Worm (Caenorhabditis elegans) whole organism, young adult: ENCODE results near the gene oac-30.

ENCODE experiments used
- B0336.3 ChIP-seq: fragments of 200-800 bp; sonication (Bioruptor generic); IDR thresholded peaks from 2 replicates; pipeline ENCODE4 v1.3.6; 2022; ENCODE audit warnings: missing genetic modification characterization, missing compliant biosample characterization
- F55B11.4 ChIP-seq: sonication (generic microtip); optimal IDR thresholded peaks from 2 replicates; lab custom pipeline; 2016; ENCODE audit warnings: missing compliant biosample characterization, missing genetic modification characterization, borderline replicate concordance; ENCODE audit not compliant: insufficient read depth
- T07F8.4 ChIP-seq: sonication (generic microtip); optimal IDR thresholded peaks from 2 replicates; lab custom pipeline; 2016; ENCODE audit warnings: mild to moderate bottlenecking, missing genetic modification characterization, moderate library complexity, missing compliant biosample characterization
- Y56A3A.18 ChIP-seq: fragments of 200-800 bp; sonication (Bioruptor generic); IDR thresholded peaks from 2 replicates; pipeline ENCODE4 v1.3.6; 2022; ENCODE audit warnings: missing genetic modification reagents, missing genetic modification characterization, missing compliant biosample characterization
- cebp-2 ChIP-seq: fragments of 200-800 bp; sonication (Bioruptor generic); IDR thresholded peaks from 2 replicates; pipeline ENCODE4 v1.3.6; 2022; ENCODE audit warnings: missing genetic modification characterization, missing compliant biosample characterization
- egl-18 ChIP-seq: fragments of 200-800 bp; sonication (Bioruptor generic); IDR thresholded peaks from 2 replicates; pipeline ENCODE4 v1.3.6; 2022; ENCODE audit warnings: missing genetic modification reagents, missing genetic modification characterization, missing compliant biosample characterization
- ets-4 ChIP-seq: fragments of 200-800 bp; sonication (Bioruptor generic); optimal IDR thresholded peaks from 2 replicates; lab custom pipeline; 2018; ENCODE audit warnings: mild to moderate bottlenecking, missing genetic modification characterization, missing compliant biosample characterization
- hmg-1.2 ChIP-seq: fragments of 200-800 bp; sonication (Bioruptor generic); IDR thresholded peaks from 2 replicates; pipeline ENCODE4 v1.3.6; 2022; ENCODE audit warnings: missing genetic modification reagents, missing genetic modification characterization, missing compliant biosample characterization
- hmg-20 ChIP-seq: fragments of 200-800 bp; sonication (Bioruptor generic); IDR thresholded peaks from 2 replicates; pipeline ENCODE4 v1.3.6; 2022; ENCODE audit warnings: missing genetic modification reagents, missing genetic modification characterization, missing compliant biosample characterization
- nfya-1 ChIP-seq: sonication (generic microtip); optimal IDR thresholded peaks from 2 replicates; lab custom pipeline; 2017; ENCODE audit warnings: antibody characterized with exemption, missing compliant biosample characterization, missing genetic modification characterization, borderline replicate concordance; ENCODE audit not compliant: insufficient read depth
- nhr-27 ChIP-seq: fragments of 200-800 bp; sonication (Bioruptor generic); optimal IDR thresholded peaks from 2 replicates; lab custom pipeline; 2018; ENCODE audit warnings: mild to moderate bottlenecking, missing genetic modification characterization, moderate library complexity, missing compliant biosample characterization
- pha-4 ChIP-seq: fragments of 150-350 bp; sonication (generic microtip); optimal IDR thresholded peaks from 2 replicates; lab custom pipeline; 2014; ENCODE audit warnings: missing biosample characterization, missing genetic modification reagents, missing genetic modification characterization
- unc-130 ChIP-seq: sonication (generic microtip); optimal IDR thresholded peaks from 2 replicates; lab custom pipeline; 2016; ENCODE audit warnings: missing genetic modification reagents, missing genetic modification characterization, missing compliant biosample characterization

- TF ChIP-seq T07F8.4 (tag; lab: Kevin White, UChicago) (no peak), ets-4 (GFP tag; lab: Kevin White, UChicago) (no peak), hmg-20 (GFP tag; lab: Robert Waterston, UW) (no peak), B0336.3 (GFP tag; lab: Robert Waterston, UW) (no peak), pha-4 (no peak), nfya-1 (tag; lab: Kevin White, UChicago) (no peak), nhr-27 (tag; lab: Kevin White, UChicago) (no peak), F55B11.4 (tag; lab: Kevin White, UChicago) (no peak), cebp-2 (GFP tag; lab: Robert Waterston, UW) (no peak), Y56A3A.18 (GFP tag; lab: Robert Waterston, UW) (no peak), unc-130 (GFP tag; lab: Kevin White, UChicago) (no peak), egl-18 (GFP tag; lab: Robert Waterston, UW) (no peak), hmg-1.2 (GFP tag; lab: Robert Waterston, UW) (no peak)
Observed at ce11 chrII:1256742-1257141, 9.9 kb downstream of the oac-30 start.
